Fruit fly (Drosophila melanogaster): ENCODE data around the gene Cog8.

DNA sequence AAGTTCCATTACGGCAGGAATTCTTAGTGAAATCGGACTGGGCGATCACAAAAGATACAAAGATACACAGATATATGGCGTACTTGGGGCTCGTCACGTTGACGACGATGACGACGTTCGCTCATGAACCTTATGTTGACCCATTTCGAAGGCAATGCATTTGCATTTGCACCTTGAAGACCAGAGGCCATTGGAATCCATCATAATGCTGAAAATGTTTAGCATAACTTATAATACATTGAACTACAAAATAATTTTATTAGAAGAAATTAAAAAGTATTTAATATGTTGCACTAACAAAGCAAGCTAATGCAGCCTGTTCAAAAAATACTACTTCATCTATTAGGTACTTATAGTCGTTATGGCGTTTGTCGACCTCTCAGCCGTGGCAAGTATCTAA, 32.8 kb upstream of the Cog8 start, which contains the start of gene CG34162:
- no peak for TF ChIP-seq CG11085 (GFP tag; IDR thresholded peaks at IDR 0.05)
- no peak for TF ChIP-seq HLH4C (GFP tag; IDR thresholded peaks at IDR 0.05; ENCODE audit: partially characterized antibody)
- TF ChIP-seq CG2712 (tag; optimal IDR thresholded peaks at IDR 0.05), result no peak
- no peak for TF ChIP-seq shn (GFP tag; optimal IDR thresholded peaks at IDR 0.05)
- no peak for TF ChIP-seq CG7928 (GFP tag; optimal IDR thresholded peaks at IDR 0.05)
- TF ChIP-seq Gug (GFP tag; IDR thresholded peaks at IDR 0.05), result no peak
- TF ChIP-seq sisA (GFP tag; IDR thresholded peaks at IDR 0.05), result no peak
- no peak for TF ChIP-seq B-H1 (GFP tag; IDR thresholded peaks at IDR 0.05)
- TF ChIP-seq ci (GFP tag; IDR thresholded peaks at IDR 0.05), result no peak
- no peak for TF ChIP-seq ind (GFP tag; optimal IDR thresholded peaks at IDR 0.05)
- TF ChIP-seq cg (GFP tag; optimal IDR thresholded peaks at IDR 0.05), result no peak
- no peak for TF ChIP-seq Nf-YB (GFP tag; optimal IDR thresholded peaks at IDR 0.05)
